Fruit fly (Drosophila melanogaster): Measurements from ENCODE around the gene lectin-22C.

Gene lectin-22C

DNA sequence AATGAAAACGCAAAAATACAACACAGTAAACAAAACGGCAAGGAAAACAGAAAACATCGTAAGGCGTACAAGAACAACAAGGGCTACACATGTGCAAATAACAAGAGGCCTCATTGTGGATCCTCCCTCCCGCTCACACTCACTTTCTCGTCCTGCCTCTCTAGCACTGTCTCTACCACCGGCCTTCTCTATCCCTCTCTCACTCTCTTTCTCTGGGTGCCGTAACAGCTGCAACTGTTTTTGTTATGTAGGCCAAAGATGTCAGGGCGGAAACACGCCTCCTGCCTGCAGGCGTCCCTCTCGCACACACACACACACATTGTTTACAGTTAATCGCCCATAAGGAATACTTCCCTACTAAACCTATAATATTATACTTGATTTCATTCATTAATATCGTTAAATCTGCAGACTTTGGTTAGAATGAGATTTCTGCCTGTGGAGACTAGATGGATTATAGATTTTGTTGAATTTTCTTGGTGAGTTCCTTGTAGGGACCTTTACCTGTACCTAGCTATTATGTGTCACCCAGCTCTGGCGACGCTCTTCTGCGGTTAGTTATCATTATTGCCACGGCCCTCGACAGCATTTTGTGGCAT, 23.1 kb downstream of the lectin-22C start:
- TF ChIP-seq dmrt93B (GFP tag; optimal IDR thresholded peaks at IDR 0.05) (no peak), brk (GFP tag; optimal IDR thresholded peaks at IDR 0.05) (no peak), N (GFP tag; optimal IDR thresholded peaks at IDR 0.05) (no peak), psq (GFP tag; optimal IDR thresholded peaks at IDR 0.05) (no peak), CrebA (GFP tag; optimal IDR thresholded peaks at IDR 0.05; ENCODE audit: borderline replicate concordance) (no peak), Vsx2 (GFP tag; optimal IDR thresholded peaks at IDR 0.05; ENCODE audit: partially characterized antibody) (no peak), Sp1 (GFP tag; optimal IDR thresholded peaks at IDR 0.05) (no peak), foxo (GFP tag; optimal IDR thresholded peaks at IDR 0.05) (no peak)

DNA sequence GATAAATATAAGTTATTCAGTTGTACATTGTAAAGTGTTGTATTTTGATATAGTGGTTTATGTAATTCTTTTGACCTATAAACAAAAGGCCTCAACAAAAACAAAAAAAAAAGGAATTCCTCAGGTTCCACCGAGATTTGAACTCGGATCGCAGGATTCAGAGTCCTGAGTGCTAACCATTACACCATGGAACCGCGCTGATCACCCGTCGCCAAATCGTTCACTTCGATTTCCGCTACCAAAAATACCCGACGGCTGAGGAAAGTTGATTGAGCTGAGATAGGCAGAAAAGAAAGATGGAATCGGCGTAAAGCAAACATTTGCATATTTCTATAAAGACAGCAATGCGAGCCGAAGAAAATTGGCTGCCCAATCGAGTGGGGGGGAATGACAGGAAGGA, 24.0 kb downstream of the lectin-22C start:
- TF ChIP-seq lola (GFP tag; optimal IDR thresholded peaks at IDR 0.05) (no peak), Jra (GFP tag; optimal IDR thresholded peaks at IDR 0.05) (no peak), dmrt93B (GFP tag; optimal IDR thresholded peaks at IDR 0.05) (no peak), dl (GFP tag; optimal IDR thresholded peaks at IDR 0.05; ENCODE audit: insufficient read depth in 1 of 2, partially characterized antibody in 2 of 2) (no peak), rgr (GFP tag; optimal IDR thresholded peaks at IDR 0.05) (no peak), tai (GFP tag; optimal IDR thresholded peaks at IDR 0.05) (no peak), h (GFP tag; optimal IDR thresholded peaks at IDR 0.05) (no peak), pan (optimal IDR thresholded peaks at IDR 0.05) (no peak), Hr78 (GFP tag; optimal IDR thresholded peaks at IDR 0.05) (no peak), Myc (optimal IDR thresholded peaks at IDR 0.05) (no peak), HLH106 (tag; optimal IDR thresholded peaks at IDR 0.05) (no peak), GATAd (GFP tag; optimal IDR thresholded peaks at IDR 0.05) (no peak)

DNA sequence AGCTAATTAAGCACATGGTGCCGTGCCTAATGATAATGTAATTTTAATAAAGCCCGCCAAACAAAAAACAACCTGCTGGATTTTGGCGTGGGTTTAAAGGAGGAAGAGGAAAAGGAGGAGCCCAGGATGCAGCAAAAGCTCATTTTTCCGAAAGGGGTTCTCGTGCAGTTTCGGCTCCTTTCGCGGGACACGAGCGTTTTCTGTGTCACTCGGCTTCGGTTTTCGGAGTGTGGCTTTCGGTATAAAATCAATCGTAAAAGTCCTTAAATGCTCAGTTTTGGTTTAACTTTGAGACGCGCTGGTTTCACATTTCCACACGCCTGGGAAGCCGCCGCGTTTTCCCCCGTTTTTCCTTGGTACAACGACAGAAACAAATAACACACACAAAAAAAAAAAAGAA, 25.6 kb downstream of the lectin-22C start:
- no peak for TF ChIP-seq br (GFP tag; optimal IDR thresholded peaks at IDR 0.05)
- no peak for TF ChIP-seq Myc (optimal IDR thresholded peaks at IDR 0.05)
- no peak for TF ChIP-seq HLH106 (tag; optimal IDR thresholded peaks at IDR 0.05)
- no peak for TF ChIP-seq OdsH (GFP tag; optimal IDR thresholded peaks at IDR 0.05)
- no peak for TF ChIP-seq CG9705 (GFP tag; optimal IDR thresholded peaks at IDR 0.05)
- TF ChIP-seq dl (GFP tag; optimal IDR thresholded peaks at IDR 0.05; ENCODE audit: insufficient read depth in 1 of 2, partially characterized antibody in 2 of 2), result no peak
- TF ChIP-seq Dif (GFP tag; optimal IDR thresholded peaks at IDR 0.05; ENCODE audit: partially characterized antibody), result no peak
- no peak for TF ChIP-seq brk (GFP tag; optimal IDR thresholded peaks at IDR 0.05)
- TF ChIP-seq Hr78 (GFP tag; optimal IDR thresholded peaks at IDR 0.05), result no peak
- TF ChIP-seq CG32264 (GFP tag; optimal IDR thresholded peaks at IDR 0.05), result no peak
- TF ChIP-seq sv (GFP tag; optimal IDR thresholded peaks at IDR 0.05), result no peak
- no peak for TF ChIP-seq Abd-B (GFP tag; optimal IDR thresholded peaks at IDR 0.05)
- TF ChIP-seq jim (GFP tag; optimal IDR thresholded peaks at IDR 0.05), result no peak
- TF ChIP-seq Sp1 (GFP tag; optimal IDR thresholded peaks at IDR 0.05), result no peak
- TF ChIP-seq Hnf4 (GFP tag; optimal IDR thresholded peaks at IDR 0.05), result no peak
- no peak for TF ChIP-seq foxo (GFP tag; optimal IDR thresholded peaks at IDR 0.05)
- TF ChIP-seq fru (GFP tag; optimal IDR thresholded peaks at IDR 0.05), result no peak
- TF ChIP-seq ey (GFP tag; optimal IDR thresholded peaks at IDR 0.05), result no peak
- no peak for TF ChIP-seq usp (GFP tag; optimal IDR thresholded peaks at IDR 0.05)
- no peak for TF ChIP-seq Mio (GFP tag; optimal IDR thresholded peaks at IDR 0.05)

DNA sequence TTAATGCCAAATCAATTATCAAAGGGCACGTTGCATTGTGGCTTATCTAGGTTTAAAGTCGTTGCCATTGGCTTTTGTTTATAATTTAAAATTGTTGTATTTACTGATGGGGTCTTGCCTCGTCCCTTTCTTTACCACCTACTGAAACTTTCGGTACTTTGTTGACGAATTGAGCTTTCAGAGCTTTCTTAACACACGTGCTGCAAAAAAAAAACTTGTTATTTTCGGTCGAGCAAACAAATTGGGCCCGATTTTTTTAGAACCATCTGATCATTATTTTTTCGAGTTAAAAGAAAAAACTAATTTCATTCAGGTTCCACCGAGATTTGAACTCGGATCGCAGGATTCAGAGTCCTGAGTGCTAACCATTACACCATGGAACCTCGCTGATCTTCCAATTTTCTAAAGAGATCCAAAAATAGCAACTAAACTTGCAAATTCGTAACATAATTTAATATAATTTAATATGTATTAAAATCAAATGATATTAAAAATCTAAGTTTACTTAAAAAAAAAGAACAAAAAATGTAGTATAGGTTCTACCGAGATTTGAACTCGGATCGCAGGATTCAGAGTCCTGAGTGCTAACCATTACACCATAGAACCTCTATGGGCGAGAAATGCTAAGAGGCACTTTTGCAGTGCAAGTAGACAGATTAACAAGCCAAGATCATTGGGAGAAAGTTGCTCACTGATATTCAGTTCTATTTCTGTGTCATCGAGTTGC, 26.6 kb downstream of the lectin-22C start:
- TF ChIP-seq dmrt93B (GFP tag; optimal IDR thresholded peaks at IDR 0.05) (no peak), Hr83 (GFP tag; optimal IDR thresholded peaks at IDR 0.05; ENCODE audit: poor library complexity, severe bottlenecking) (no peak), CrebA (GFP tag; optimal IDR thresholded peaks at IDR 0.05; ENCODE audit: borderline replicate concordance) (no peak), Myc (optimal IDR thresholded peaks at IDR 0.05) (no peak), dl (GFP tag; optimal IDR thresholded peaks at IDR 0.05; ENCODE audit: insufficient read depth in 1 of 2, partially characterized antibody in 2 of 2) (no peak), tai (GFP tag; optimal IDR thresholded peaks at IDR 0.05) (no peak), Hnf4 (GFP tag; optimal IDR thresholded peaks at IDR 0.05) (peak; percentile 1)

All from whole organism, wandering third instar larva.